Worm (Caenorhabditis elegans) whole organism, L3 larva: Measurements from ENCODE around the gene erp-44.3.
A peak's percentile ranks its signal among the peaks of the same experiment; 100 is the strongest.

Source experiments
- ZK546.5 ChIP-seq: sonication (generic microtip); optimal IDR thresholded peaks from 2 replicates; lab custom pipeline; 2017; ENCODE audit warnings: missing biosample characterization, missing genetic modification characterization
- ama-1 ChIP-seq: fragments of 150-350 bp; optimal IDR thresholded peaks from 2 replicates; lab custom pipeline; 2018
- ceh-16 ChIP-seq: sonication (generic microtip); optimal IDR thresholded peaks from 2 replicates; lab custom pipeline; 2017; ENCODE audit warnings: missing biosample characterization, missing genetic modification characterization
- ceh-28 ChIP-seq: fragments of 150-350 bp; optimal IDR thresholded peaks from 2 replicates; lab custom pipeline; 2014; ENCODE audit warnings: missing biosample characterization, missing genetic modification reagents, missing genetic modification characterization
- ceh-82 ChIP-seq: fragments of 150-350 bp; optimal IDR thresholded peaks from 2 replicates; lab custom pipeline; 2014; ENCODE audit warnings: missing biosample characterization, missing genetic modification characterization
- ceh-9 ChIP-seq: sonication (generic microtip); optimal IDR thresholded peaks from 2 replicates; lab custom pipeline; 2018; ENCODE audit warnings: missing biosample characterization, missing genetic modification characterization
- daf-12 ChIP-seq: fragments of 150-350 bp; optimal IDR thresholded peaks from 2 replicates; lab custom pipeline; 2014; ENCODE audit warnings: missing biosample characterization, missing genetic modification reagents, missing genetic modification characterization
- egl-27 ChIP-seq: sonication (generic microtip); optimal IDR thresholded peaks from 4 replicates; lab custom pipeline; 2017; ENCODE audit warnings: missing biosample characterization, missing genetic modification reagents, missing genetic modification characterization
- egl-5 ChIP-seq: fragments of 150-350 bp; optimal IDR thresholded peaks from 2 replicates; lab custom pipeline; 2017; ENCODE audit warnings: missing biosample characterization, missing genetic modification reagents, missing genetic modification characterization, inconsistent platforms
- elt-1 ChIP-seq: fragments of 150-350 bp; optimal IDR thresholded peaks from 2 replicates; lab custom pipeline; 2014; ENCODE audit warnings: missing biosample characterization, missing genetic modification characterization
- elt-2 ChIP-seq: sonication (generic microtip); optimal IDR thresholded peaks from 2 replicates; lab custom pipeline; 2016; ENCODE audit warnings: missing genetic modification reagents, mild to moderate bottlenecking, missing genetic modification characterization, missing compliant biosample characterization
- fkh-10 ChIP-seq: sonication (generic microtip); optimal IDR thresholded peaks from 2 replicates; lab custom pipeline; 2017; ENCODE audit warnings: missing biosample characterization, missing genetic modification reagents, missing genetic modification characterization
- fos-1 ChIP-seq: fragments of 150-350 bp; optimal IDR thresholded peaks from 2 replicates; lab custom pipeline; 2014; ENCODE audit warnings: missing biosample characterization, missing genetic modification characterization
- hmg-11 ChIP-seq: sonication (generic microtip); optimal IDR thresholded peaks from 2 replicates; lab custom pipeline; 2016; ENCODE audit warnings: missing genetic modification characterization, missing compliant biosample characterization
- jun-1 ChIP-seq: fragments of 150-350 bp; optimal IDR thresholded peaks from 2 replicates; lab custom pipeline; 2014; ENCODE audit warnings: missing biosample characterization, missing genetic modification reagents, missing genetic modification characterization
- lin-15B ChIP-seq: fragments of 150-350 bp; optimal IDR thresholded peaks from 2 replicates; lab custom pipeline; 2014; ENCODE audit warnings: missing biosample characterization, missing genetic modification characterization
- lin-39 ChIP-seq: fragments of 150-350 bp; optimal IDR thresholded peaks from 2 replicates; lab custom pipeline; 2018; ENCODE audit warnings: missing biosample characterization, missing genetic modification reagents, missing genetic modification characterization
- lsy-12 ChIP-seq: sonication (generic microtip); optimal IDR thresholded peaks from 2 replicates; lab custom pipeline; 2016; ENCODE audit warnings: mild to moderate bottlenecking, missing genetic modification characterization, missing compliant biosample characterization
- mdl-1 ChIP-seq: fragments of 150-350 bp; optimal IDR thresholded peaks from 2 replicates; lab custom pipeline; 2014; ENCODE audit warnings: missing biosample characterization, missing genetic modification characterization
- mml-1 ChIP-seq: fragments of 150-350 bp; sonication (generic microtip); optimal IDR thresholded peaks from 3 replicates; lab custom pipeline; 2014; ENCODE audit warnings: missing biosample characterization, missing genetic modification characterization
- nfya-1 ChIP-seq: sonication (generic microtip); optimal IDR thresholded peaks from 2 replicates; lab custom pipeline; 2017; ENCODE audit warnings: missing genetic modification characterization, mild to moderate bottlenecking, missing compliant biosample characterization, antibody characterized with exemption, moderate library complexity; ENCODE audit not compliant: insufficient read depth
- nhr-11 ChIP-seq: fragments of 150-350 bp; optimal IDR thresholded peaks from 2 replicates; lab custom pipeline; 2014; ENCODE audit warnings: missing biosample characterization, missing genetic modification characterization
- nhr-12 ChIP-seq: fragments of 150-350 bp; optimal IDR thresholded peaks from 2 replicates; lab custom pipeline; 2014; ENCODE audit warnings: missing biosample characterization, missing genetic modification characterization
- nhr-23 ChIP-seq: fragments of 150-350 bp; optimal IDR thresholded peaks from 2 replicates; lab custom pipeline; 2014; ENCODE audit warnings: missing biosample characterization, missing genetic modification reagents, missing genetic modification characterization
- nhr-237 ChIP-seq: fragments of 150-350 bp; optimal IDR thresholded peaks from 2 replicates; lab custom pipeline; 2014; ENCODE audit warnings: missing biosample characterization, missing genetic modification characterization
- nhr-25 ChIP-seq: sonication (generic microtip); optimal IDR thresholded peaks from 2 replicates; lab custom pipeline; 2017; ENCODE audit warnings: missing biosample characterization, missing genetic modification characterization
- nhr-28 ChIP-seq: fragments of 150-350 bp; optimal IDR thresholded peaks from 2 replicates; lab custom pipeline; 2014; ENCODE audit warnings: missing biosample characterization, missing genetic modification characterization
- nhr-43 ChIP-seq: sonication (generic microtip); optimal IDR thresholded peaks from 2 replicates; lab custom pipeline; 2016; ENCODE audit warnings: mild to moderate bottlenecking, missing genetic modification characterization, missing compliant biosample characterization; ENCODE audit not compliant: poor library complexity, severe bottlenecking
- nhr-67 ChIP-seq: fragments of 150-350 bp; optimal IDR thresholded peaks from 2 replicates; lab custom pipeline; 2014; ENCODE audit warnings: missing biosample characterization, missing genetic modification characterization
- nhr-77 ChIP-seq: fragments of 150-350 bp; optimal IDR thresholded peaks from 2 replicates; lab custom pipeline; 2014; ENCODE audit warnings: missing biosample characterization, missing genetic modification characterization
- pha-4 ChIP-seq: fragments of 150-350 bp; optimal IDR thresholded peaks from 2 replicates; lab custom pipeline; 2014; ENCODE audit warnings: missing biosample characterization, missing genetic modification reagents, missing genetic modification characterization
- pqm-1 ChIP-seq: fragments of 150-350 bp; optimal IDR thresholded peaks from 2 replicates; lab custom pipeline; 2017; ENCODE audit warnings: missing biosample characterization, missing genetic modification characterization, inconsistent platforms
- sea-2 ChIP-seq: fragments of 150-350 bp; sonication (generic microtip); optimal IDR thresholded peaks from 4 replicates; lab custom pipeline; 2014; ENCODE audit warnings: missing biosample characterization, missing genetic modification reagents, missing genetic modification characterization
- snpc-4 ChIP-seq: fragments of 150-350 bp; optimal IDR thresholded peaks from 2 replicates; lab custom pipeline; 2014; ENCODE audit warnings: missing biosample characterization, missing genetic modification characterization
- tbx-2 ChIP-seq: sonication (generic microtip); optimal IDR thresholded peaks from 2 replicates; lab custom pipeline; 2016; ENCODE audit warnings: mild to moderate bottlenecking, missing genetic modification characterization, missing compliant biosample characterization
- unc-39 ChIP-seq: sonication (generic microtip); optimal IDR thresholded peaks from 4 replicates; lab custom pipeline; 2017; ENCODE audit warnings: missing biosample characterization, missing genetic modification characterization
- unc-62 ChIP-seq: fragments of 150-350 bp; sonication (generic microtip); optimal IDR thresholded peaks from 4 replicates; lab custom pipeline; 2014; ENCODE audit warnings: missing biosample characterization, missing genetic modification reagents, missing genetic modification characterization
- ztf-11 ChIP-seq: fragments of 150-350 bp; optimal IDR thresholded peaks from 2 replicates; lab custom pipeline; 2014; ENCODE audit warnings: missing biosample characterization, missing genetic modification characterization
- ztf-4 ChIP-seq: fragments of 150-350 bp; optimal IDR thresholded peaks from 2 replicates; lab custom pipeline; 2014; ENCODE audit warnings: missing biosample characterization, missing genetic modification characterization

Gene erp-44.3

DNA sequence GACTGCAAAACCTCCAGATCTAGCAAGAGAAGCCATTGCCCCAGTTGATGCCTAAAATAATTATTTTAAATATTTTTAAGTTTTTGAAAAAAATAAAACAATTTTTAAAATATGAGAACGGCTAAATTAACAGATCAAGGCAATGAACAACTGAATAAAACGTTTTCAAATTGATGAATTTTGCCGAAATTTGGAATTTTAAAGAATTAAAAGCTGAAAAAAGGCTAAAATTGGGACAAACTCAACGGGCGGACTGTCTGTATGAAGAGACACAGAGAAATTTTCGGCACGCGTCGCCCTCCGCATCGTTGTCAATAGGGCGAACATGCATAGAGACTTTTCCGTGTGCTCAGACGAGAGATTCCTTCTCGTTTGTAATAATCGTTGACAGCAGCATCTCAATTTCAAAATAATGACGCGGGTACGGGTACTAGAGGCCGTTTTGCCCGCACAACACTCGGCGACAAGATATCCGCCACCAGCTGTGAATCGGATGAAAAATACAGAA lies 13.6 kb downstream of the erp-44.3 start, which contains the start of the genes isp-1 and islo-1:
Gene isp-1, minus strand, starts transcription at position 51 of the 508 bp plus-strand sequence.
Gene islo-1, plus strand, starts transcription at position 385 of the 508 bp plus-strand sequence.
- TF ChIP-seq hmg-11: peak; percentile 71
- TF ChIP-seq lin-39 (tag; lab: Kevin White, UChicago): peak; percentile 70
- no peak for TF ChIP-seq mml-1 (tag; lab: Kevin White, UChicago)
- no peak for TF ChIP-seq mdl-1 (tag; lab: Kevin White, UChicago)
- no peak for TF ChIP-seq ceh-28 (tag; lab: Kevin White, UChicago)
- no peak for TF ChIP-seq nhr-67 (tag; lab: Kevin White, UChicago)
- TF ChIP-seq nhr-28: no peak
- no peak for TF ChIP-seq nhr-43
- TF ChIP-seq fkh-10 (GFP tag; lab: Kevin White, UChicago): no peak
- peak; percentile 53 for TF ChIP-seq nhr-23 (tag; lab: Kevin White, UChicago)
- TF ChIP-seq elt-2 (tag; lab: Kevin White, UChicago): peak; percentile 49
- no peak for TF ChIP-seq unc-62 (GFP tag; lab: Kevin White, UChicago)
- no peak for TF ChIP-seq tbx-2 (tag; lab: Kevin White, UChicago)
- peak; percentile 39 for TF ChIP-seq pqm-1 (tag; lab: Kevin White, UChicago)
- peak; percentile 71 for TF ChIP-seq snpc-4 (tag; lab: Kevin White, UChicago)
- peak; percentile 72 for TF ChIP-seq nfya-1 (tag; lab: Kevin White, UChicago)
- no peak for TF ChIP-seq nhr-11 (tag; lab: Kevin White, UChicago)
- TF ChIP-seq ama-1: no peak
- TF ChIP-seq unc-39 (tag; lab: Kevin White, UChicago): no peak
- peak; percentile 88 for TF ChIP-seq lin-15B (tag; lab: Kevin White, UChicago)
- peak; percentile 75 for TF ChIP-seq pha-4 (tag; lab: Kevin White, UChicago)
- TF ChIP-seq egl-27 (tag; lab: Kevin White, UChicago): no peak
- TF ChIP-seq nhr-25: peak; percentile 55
- TF ChIP-seq, all 47 proteins: peak for 10

DNA sequence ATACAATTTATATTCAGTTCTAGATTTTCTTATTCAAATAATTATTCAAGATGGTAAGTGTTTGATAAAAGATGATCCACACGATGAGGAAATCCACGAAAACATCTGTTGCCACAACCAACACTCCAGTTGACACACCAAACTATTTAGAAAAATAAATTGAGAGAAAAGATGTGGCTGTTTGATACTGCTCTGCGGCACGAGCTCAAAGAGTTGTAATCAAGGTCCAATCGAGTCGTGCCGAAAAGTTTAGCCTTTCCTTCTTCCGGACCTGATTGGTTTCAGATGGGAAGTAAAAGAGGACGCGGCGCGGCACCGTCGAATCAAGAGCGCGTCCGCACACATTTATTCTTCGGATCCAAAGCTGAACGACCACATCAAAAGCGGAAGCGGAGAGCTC lies 14.1 kb downstream of the erp-44.3 start:
- TF ChIP-seq nhr-11 (tag; lab: Kevin White, UChicago): no peak

DNA sequence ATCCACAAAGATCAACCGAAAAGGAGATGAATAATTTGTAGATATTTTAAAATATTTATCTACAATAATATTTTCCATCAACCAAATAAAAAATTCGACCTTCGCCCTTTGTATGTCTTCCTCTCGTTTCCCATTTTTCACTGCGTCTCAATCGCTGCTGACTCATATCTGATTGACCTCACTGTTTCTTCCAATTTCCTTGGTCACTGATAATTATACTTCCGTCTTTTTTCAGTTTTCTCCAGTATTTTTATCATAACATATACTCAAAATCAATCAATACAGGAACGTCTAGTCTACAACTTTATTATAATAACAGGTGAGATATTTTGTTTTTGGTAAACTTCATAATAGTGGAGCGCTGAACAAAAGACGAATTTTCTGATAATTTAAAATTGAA lies 16.5 kb downstream of the erp-44.3 start, which contains the start of gene pmk-3:
Gene pmk-3, plus strand, starts transcription at position 236 of the 400 bp plus-strand sequence.
- TF ChIP-seq egl-5 (tag; lab: Kevin White, UChicago): no peak
- TF ChIP-seq ceh-16 (tag; lab: Kevin White, UChicago): no peak
- TF ChIP-seq fos-1: no peak
- no peak for TF ChIP-seq snpc-4 (tag; lab: Kevin White, UChicago)
- no peak for TF ChIP-seq ZK546.5
- TF ChIP-seq jun-1 (tag; lab: Kevin White, UChicago): peak; percentile 11
- peak; percentile 9 for TF ChIP-seq pha-4 (tag; lab: Kevin White, UChicago)
- no peak for TF ChIP-seq ceh-9 (tag; lab: Kevin White, UChicago)
- TF ChIP-seq elt-2 (tag; lab: Kevin White, UChicago): peak; percentile 61
- TF ChIP-seq elt-1 (tag; lab: Kevin White, UChicago): no peak
- TF ChIP-seq lin-39 (tag; lab: Kevin White, UChicago): no peak
- no peak for TF ChIP-seq nhr-28
- no peak for TF ChIP-seq nhr-12 (tag; lab: Kevin White, UChicago)
- TF ChIP-seq ceh-82 (tag; lab: Kevin White, UChicago): no peak
- no peak for TF ChIP-seq sea-2 (GFP tag; lab: Kevin White, UChicago)
- no peak for TF ChIP-seq lsy-12 (tag; lab: Kevin White, UChicago)
- TF ChIP-seq pqm-1 (tag; lab: Kevin White, UChicago): no peak
- TF ChIP-seq tbx-2 (tag; lab: Kevin White, UChicago): no peak
- no peak for TF ChIP-seq nhr-77 (tag; lab: Kevin White, UChicago)
- no peak for TF ChIP-seq nhr-237 (tag; lab: Kevin White, UChicago)
- no peak for TF ChIP-seq mml-1 (tag; lab: Kevin White, UChicago)
- TF ChIP-seq ceh-28 (tag; lab: Kevin White, UChicago): peak; percentile 13
- no peak for TF ChIP-seq nfya-1 (tag; lab: Kevin White, UChicago)
- no peak for TF ChIP-seq ztf-4
- TF ChIP-seq fkh-10 (GFP tag; lab: Kevin White, UChicago): no peak
- no peak for TF ChIP-seq ztf-11 (tag; lab: Kevin White, UChicago)
- TF ChIP-seq daf-12 (tag; lab: Kevin White, UChicago): no peak
- no peak for TF ChIP-seq nhr-25
- TF ChIP-seq nhr-23 (tag; lab: Kevin White, UChicago): peak; percentile 54
- no peak for TF ChIP-seq nhr-43
- TF ChIP-seq hmg-11: no peak
